Worm (Caenorhabditis elegans) whole organism, mixed stage, embryonic: ENCODE results near the gene clec-212.

Experiments
- ceh-43 ChIP-seq: fragments of 200-800 bp; sonication (Bioruptor generic); optimal IDR thresholded peaks from 2 replicates; lab custom pipeline; 2018; ENCODE audit warnings: mild to moderate bottlenecking, missing genetic modification characterization, moderate library complexity, missing compliant biosample characterization
- ces-1 ChIP-seq: fragments of 150-350 bp; optimal IDR thresholded peaks from 2 replicates; lab custom pipeline; 2014; ENCODE audit warnings: missing biosample characterization, missing genetic modification reagents, missing genetic modification characterization
- elt-3 ChIP-seq: fragments of 150-350 bp; optimal IDR thresholded peaks from 2 replicates; lab custom pipeline; 2014; ENCODE audit warnings: missing biosample characterization, missing genetic modification characterization
- lin-13 ChIP-seq: fragments of 150-350 bp; optimal IDR thresholded peaks from 2 replicates; lab custom pipeline; 2014; ENCODE audit warnings: missing biosample characterization, missing genetic modification characterization
- lsy-2 ChIP-seq: fragments of 150-350 bp; optimal IDR thresholded peaks from 2 replicates; lab custom pipeline; 2014; ENCODE audit warnings: missing biosample characterization, missing genetic modification characterization
- nhr-12 ChIP-seq: fragments of 150-350 bp; optimal IDR thresholded peaks from 2 replicates; lab custom pipeline; 2014; ENCODE audit warnings: missing biosample characterization, missing genetic modification characterization
- nhr-2 ChIP-seq: fragments of 150-350 bp; optimal IDR thresholded peaks from 2 replicates; lab custom pipeline; 2014; ENCODE audit warnings: missing biosample characterization, missing genetic modification characterization
- nhr-237 ChIP-seq: fragments of 150-350 bp; optimal IDR thresholded peaks from 2 replicates; lab custom pipeline; 2014; ENCODE audit warnings: missing biosample characterization, missing genetic modification characterization
- nhr-28 ChIP-seq: fragments of 150-350 bp; optimal IDR thresholded peaks from 2 replicates; lab custom pipeline; 2014; ENCODE audit warnings: missing biosample characterization, missing genetic modification characterization
- pha-4 ChIP-seq: fragments of 150-350 bp; optimal IDR thresholded peaks from 2 replicates; lab custom pipeline; 2018; ENCODE audit warnings: missing biosample characterization, missing genetic modification reagents, missing genetic modification characterization
- snpc-4 ChIP-seq: fragments of 150-350 bp; optimal IDR thresholded peaks from 2 replicates; lab custom pipeline; 2014; ENCODE audit warnings: missing biosample characterization, missing genetic modification characterization
- unc-39 ChIP-seq: fragments of 150-350 bp; optimal IDR thresholded peaks from 2 replicates; lab custom pipeline; 2014; ENCODE audit warnings: missing biosample characterization, missing genetic modification characterization
- unc-62 ChIP-seq: fragments of 150-350 bp; optimal IDR thresholded peaks from 2 replicates; lab custom pipeline; 2014; ENCODE audit warnings: missing biosample characterization, missing genetic modification reagents, missing genetic modification characterization
- ztf-11 ChIP-seq: fragments of 150-350 bp; optimal IDR thresholded peaks from 2 replicates; lab custom pipeline; 2014; ENCODE audit warnings: missing biosample characterization, missing genetic modification characterization

ce11 chrV:7523392-7523791 is 46.8 kb downstream of the clec-212 start, which contains the start of gene C54F6.6:
- TF ChIP-seq lsy-2 (tag; lab: Kevin White, UChicago), result no peak
- TF ChIP-seq ztf-11 (tag; lab: Kevin White, UChicago), result no peak
- no peak for TF ChIP-seq nhr-2 (tag; lab: Kevin White, UChicago)
- TF ChIP-seq pha-4, result no peak
- TF ChIP-seq nhr-237 (tag; lab: Kevin White, UChicago), result no peak
- no peak for TF ChIP-seq unc-39 (tag; lab: Kevin White, UChicago)
- no peak for TF ChIP-seq lin-13 (tag; lab: Kevin White, UChicago)
- TF ChIP-seq nhr-28 (tag; lab: Kevin White, UChicago), result no peak
- TF ChIP-seq snpc-4, result no peak
- no peak for TF ChIP-seq ceh-43 (GFP tag; lab: Kevin White, UChicago)
- TF ChIP-seq nhr-12, result no peak
- TF ChIP-seq elt-3, result no peak
- no peak for TF ChIP-seq ces-1 (GFP tag; lab: Kevin White, UChicago)
- TF ChIP-seq unc-62 (GFP tag; lab: Kevin White, UChicago), result no peak
